Worm (Caenorhabditis elegans) whole organism, mixed stage, embryonic: ENCODE measurements around the gene R07E5.19.

Source experiments
- ces-1 ChIP-seq: fragments of 150-350 bp; optimal IDR thresholded peaks from 2 replicates; lab custom pipeline; 2014; ENCODE audit warnings: missing biosample characterization, missing genetic modification reagents, missing genetic modification characterization
- elt-3 ChIP-seq: fragments of 150-350 bp; optimal IDR thresholded peaks from 2 replicates; lab custom pipeline; 2014; ENCODE audit warnings: missing biosample characterization, missing genetic modification characterization
- lin-13 ChIP-seq: fragments of 150-350 bp; optimal IDR thresholded peaks from 2 replicates; lab custom pipeline; 2014; ENCODE audit warnings: missing biosample characterization, missing genetic modification characterization
- nhr-12 ChIP-seq: fragments of 150-350 bp; optimal IDR thresholded peaks from 2 replicates; lab custom pipeline; 2014; ENCODE audit warnings: missing biosample characterization, missing genetic modification characterization
- nhr-2 ChIP-seq: fragments of 150-350 bp; optimal IDR thresholded peaks from 2 replicates; lab custom pipeline; 2014; ENCODE audit warnings: missing biosample characterization, missing genetic modification characterization
- nhr-237 ChIP-seq: fragments of 150-350 bp; optimal IDR thresholded peaks from 2 replicates; lab custom pipeline; 2014; ENCODE audit warnings: missing biosample characterization, missing genetic modification characterization
- nhr-28 ChIP-seq: fragments of 150-350 bp; optimal IDR thresholded peaks from 2 replicates; lab custom pipeline; 2014; ENCODE audit warnings: missing biosample characterization, missing genetic modification characterization
- pha-4 ChIP-seq: fragments of 150-350 bp; optimal IDR thresholded peaks from 2 replicates; lab custom pipeline; 2018; ENCODE audit warnings: missing biosample characterization, missing genetic modification reagents, missing genetic modification characterization
- unc-39 ChIP-seq: fragments of 150-350 bp; optimal IDR thresholded peaks from 2 replicates; lab custom pipeline; 2014; ENCODE audit warnings: missing biosample characterization, missing genetic modification characterization
- unc-62 ChIP-seq: fragments of 150-350 bp; optimal IDR thresholded peaks from 2 replicates; lab custom pipeline; 2014; ENCODE audit warnings: missing biosample characterization, missing genetic modification reagents, missing genetic modification characterization
- zip-8 ChIP-seq: fragments of 150-350 bp; optimal IDR thresholded peaks from 2 replicates; lab custom pipeline; 2014; ENCODE audit warnings: missing biosample characterization, missing genetic modification characterization
- ztf-11 ChIP-seq: fragments of 150-350 bp; optimal IDR thresholded peaks from 2 replicates; lab custom pipeline; 2014; ENCODE audit warnings: missing biosample characterization, missing genetic modification characterization

- no peak for TF ChIP-seq lin-13
- no peak for TF ChIP-seq ztf-11 (tag; lab: Kevin White, UChicago)
- TF ChIP-seq unc-62 = no peak
- no peak for TF ChIP-seq nhr-28 (tag; lab: Kevin White, UChicago)
- no peak for TF ChIP-seq unc-39 (tag; lab: Kevin White, UChicago)
- no peak for TF ChIP-seq ces-1 (GFP tag; lab: Kevin White, UChicago)
- no peak for TF ChIP-seq zip-8 (tag; lab: Kevin White, UChicago)
- no peak for TF ChIP-seq elt-3
- TF ChIP-seq nhr-2 = no peak
- TF ChIP-seq pha-4 (tag; lab: Kevin White, UChicago) = no peak
- TF ChIP-seq nhr-12 = no peak
- no peak for TF ChIP-seq nhr-237
These were observed 17.4 kb upstream of the R07E5.19 start for ce11 chrIII:4435262-4435661.
